Worm (Caenorhabditis elegans) whole organism, L4 larva: ENCODE data around the gene F55G7.4.

Experiments
- F26F4.8 ChIP-seq: fragments of 200-800 bp; sonication (Bioruptor generic); conservative IDR thresholded peaks from 2 replicates; pipeline ENCODE4 v1.3.6; 2022; ENCODE audit warnings: missing genetic modification characterization, missing compliant biosample characterization
- F49E8.2 ChIP-seq: sonication (generic microtip); optimal IDR thresholded peaks from 2 replicates; lab custom pipeline; 2016; ENCODE audit warnings: missing compliant biosample characterization, mild to moderate bottlenecking, missing genetic modification characterization, borderline replicate concordance
- R02D3.7 ChIP-seq: fragments of 150-350 bp; sonication (generic microtip); optimal IDR thresholded peaks from 3 replicates; lab custom pipeline; 2014; ENCODE audit warnings: missing biosample characterization, missing genetic modification characterization
- T20F7.1 ChIP-seq: fragments of 200-800 bp; sonication (Bioruptor generic); optimal IDR thresholded peaks from 2 replicates; lab custom pipeline; 2018; ENCODE audit warnings: mild to moderate bottlenecking, missing genetic modification characterization, missing compliant biosample characterization
- T26A8.4 ChIP-seq: fragments of 200-800 bp; sonication (Bioruptor generic); IDR thresholded peaks from 2 replicates; pipeline ENCODE4 v1.3.6; 2022; ENCODE audit warnings: missing genetic modification characterization, missing compliant biosample characterization
- Y48G9A.11 ChIP-seq: fragments of 200-800 bp; sonication (Bioruptor generic); IDR thresholded peaks from 2 replicates; pipeline ENCODE4 v1.3.6; 2022; ENCODE audit warnings: missing genetic modification reagents, missing genetic modification characterization, missing compliant biosample characterization
- attf-4 ChIP-seq: sonication (generic microtip); optimal IDR thresholded peaks from 3 replicates; lab custom pipeline; 2017; ENCODE audit warnings: missing biosample characterization, missing genetic modification characterization
- ceh-28 ChIP-seq: fragments of 150-350 bp; optimal IDR thresholded peaks from 2 replicates; lab custom pipeline; 2014; ENCODE audit warnings: missing biosample characterization, missing genetic modification reagents, missing genetic modification characterization
- ceh-32 ChIP-seq: sonication (generic microtip); optimal IDR thresholded peaks from 2 replicates; lab custom pipeline; 2016; ENCODE audit warnings: mild to moderate bottlenecking, missing genetic modification characterization, missing compliant biosample characterization; ENCODE audit not compliant: poor library complexity
- ces-1 ChIP-seq: fragments of 150-350 bp; sonication (generic microtip); optimal IDR thresholded peaks from 4 replicates; lab custom pipeline; 2014; ENCODE audit warnings: missing biosample characterization, missing genetic modification reagents, missing genetic modification characterization
- cey-2 ChIP-seq: sonication (generic microtip); optimal IDR thresholded peaks from 3 replicates; lab custom pipeline; 2017; ENCODE audit warnings: missing genetic modification characterization, mild to moderate bottlenecking, missing compliant biosample characterization, antibody characterized with exemption, borderline replicate concordance; ENCODE audit not compliant: insufficient read depth
- ctbp-1 ChIP-seq: fragments of 200-800 bp; sonication (Bioruptor generic); IDR thresholded peaks from 2 replicates; pipeline ENCODE4 v1.3.6; 2022; ENCODE audit warnings: missing genetic modification reagents, missing genetic modification characterization, missing compliant biosample characterization
- daf-16 ChIP-seq, 3 experiments: sonication (generic microtip); optimal IDR thresholded peaks; 2 replicates each; lab custom pipeline; 2016 to 2017; ENCODE audit warnings: missing genetic modification characterization in 3 of 3, missing genetic modification reagents in 3 of 3, mild to moderate bottlenecking in 2 of 3, missing compliant biosample characterization in 2 of 3, missing biosample characterization in 1 of 3, moderate library complexity in 1 of 3
- dmd-6 ChIP-seq: fragments of 200-800 bp; sonication (Bioruptor generic); IDR thresholded peaks from 2 replicates; pipeline ENCODE4 v1.3.6; 2022; ENCODE audit warnings: missing genetic modification reagents, missing genetic modification characterization, missing compliant biosample characterization
- dve-1 ChIP-seq: sonication (generic microtip); optimal IDR thresholded peaks from 2 replicates; lab custom pipeline; 2017; ENCODE audit warnings: antibody characterized with exemption, mild to moderate bottlenecking, missing genetic modification characterization, missing compliant biosample characterization; ENCODE audit not compliant: insufficient read depth
- fkh-10 ChIP-seq: fragments of 150-350 bp; optimal IDR thresholded peaks from 2 replicates; lab custom pipeline; 2014; ENCODE audit warnings: missing biosample characterization, missing genetic modification reagents, missing genetic modification characterization
- gei-8 ChIP-seq: fragments of 200-800 bp; sonication (Bioruptor generic); optimal IDR thresholded peaks from 2 replicates; lab custom pipeline; 2018; ENCODE audit warnings: mild to moderate bottlenecking, missing genetic modification characterization, missing compliant biosample characterization
- hif-1 ChIP-seq, 2 experiments: sonication (generic microtip); optimal IDR thresholded peaks; 2 replicates each; lab custom pipeline; 2016 to 2017; ENCODE audit warnings: missing compliant biosample characterization in 2 of 2, missing genetic modification characterization in 2 of 2, missing genetic modification reagents in 2 of 2, missing genotype in 2 of 2, mild to moderate bottlenecking in 1 of 2
- hlh-30 ChIP-seq: sonication (generic microtip); optimal IDR thresholded peaks from 2 replicates; lab custom pipeline; 2017; ENCODE audit warnings: antibody characterized with exemption, mild to moderate bottlenecking, missing genetic modification characterization, missing compliant biosample characterization; ENCODE audit not compliant: insufficient read depth
- hmg-1.1 ChIP-seq: fragments of 200-800 bp; sonication (Bioruptor generic); IDR thresholded peaks from 2 replicates; pipeline ENCODE4 v1.3.6; 2022; ENCODE audit warnings: missing genetic modification reagents, missing genetic modification characterization, missing compliant biosample characterization
- lim-7 ChIP-seq: fragments of 200-800 bp; sonication (Bioruptor generic); IDR thresholded peaks from 2 replicates; pipeline ENCODE4 v1.3.6; 2022; ENCODE audit warnings: missing genetic modification characterization, missing compliant biosample characterization
- lin-1 ChIP-seq: fragments of 200-800 bp; sonication (Bioruptor generic); IDR thresholded peaks from 2 replicates; pipeline ENCODE4 v1.3.6; 2022; ENCODE audit warnings: missing genetic modification reagents, missing genetic modification characterization, missing compliant biosample characterization
- lin-29 ChIP-seq: fragments of 200-800 bp; sonication (Bioruptor generic); IDR thresholded peaks from 2 replicates; pipeline ENCODE4 v1.3.6; 2022; ENCODE audit warnings: missing genetic modification reagents, missing genetic modification characterization, missing compliant biosample characterization
- lin-38 ChIP-seq: fragments of 200-800 bp; sonication (Bioruptor generic); IDR thresholded peaks from 2 replicates; pipeline ENCODE4 v1.3.6; 2022; ENCODE audit warnings: missing genetic modification reagents, missing genetic modification characterization, missing compliant biosample characterization
- lin-39 ChIP-seq: fragments of 150-350 bp; optimal IDR thresholded peaks from 2 replicates; lab custom pipeline; 2014; ENCODE audit warnings: missing biosample characterization, missing genetic modification reagents, missing genetic modification characterization
- lsy-2 ChIP-seq, 2 experiments: fragments of 150-350 bp in 1 of 2; sonication (generic microtip) in 1 of 2; optimal IDR thresholded peaks; 2 replicates each; lab custom pipeline; 2014 to 2017; ENCODE audit warnings: missing biosample characterization in 2 of 2, missing genetic modification characterization in 2 of 2
- mdl-1 ChIP-seq, 2 experiments: fragments of 150-350 bp in 1 of 2; sonication (generic microtip) in 1 of 2; optimal IDR thresholded peaks; 2 replicates each; lab custom pipeline; 2014 to 2017; ENCODE audit warnings: missing biosample characterization in 2 of 2, missing genetic modification characterization in 2 of 2
- mep-1 ChIP-seq: fragments of 150-350 bp; sonication (generic microtip); optimal IDR thresholded peaks from 3 replicates; lab custom pipeline; 2014; ENCODE audit warnings: missing biosample characterization, missing genetic modification characterization
- mxl-2 ChIP-seq: fragments of 200-800 bp; sonication (Bioruptor generic); conservative IDR thresholded peaks from 2 replicates; pipeline ENCODE4 v1.3.6; 2022; ENCODE audit warnings: missing genetic modification reagents, missing genetic modification characterization, missing compliant biosample characterization
- mxl-3 ChIP-seq: fragments of 200-800 bp; sonication (Bioruptor generic); optimal IDR thresholded peaks from 2 replicates; lab custom pipeline; 2018; ENCODE audit warnings: mild to moderate bottlenecking, missing genetic modification characterization, missing compliant biosample characterization
- nhr-11 ChIP-seq: fragments of 150-350 bp; optimal IDR thresholded peaks from 2 replicates; lab custom pipeline; 2014; ENCODE audit warnings: missing biosample characterization, missing genetic modification characterization
- nhr-111 ChIP-seq: fragments of 200-800 bp; sonication (Bioruptor generic); optimal IDR thresholded peaks from 2 replicates; lab custom pipeline; 2018; ENCODE audit warnings: mild to moderate bottlenecking, missing genetic modification characterization, missing compliant biosample characterization
- nhr-237 ChIP-seq: sonication (generic microtip); optimal IDR thresholded peaks from 2 replicates; lab custom pipeline; 2017; ENCODE audit warnings: missing biosample characterization, missing genetic modification characterization
- nhr-28 ChIP-seq: fragments of 150-350 bp; optimal IDR thresholded peaks from 2 replicates; lab custom pipeline; 2014; ENCODE audit warnings: missing biosample characterization, missing genetic modification characterization
- nhr-48 ChIP-seq: sonication (generic microtip); optimal IDR thresholded peaks from 2 replicates; lab custom pipeline; 2016; ENCODE audit warnings: mild to moderate bottlenecking, missing genetic modification characterization, missing compliant biosample characterization
- nhr-6 ChIP-seq: fragments of 150-350 bp; optimal IDR thresholded peaks from 2 replicates; lab custom pipeline; 2014; ENCODE audit warnings: missing biosample characterization, missing genetic modification characterization
- nhr-76 ChIP-seq: fragments of 150-350 bp; optimal IDR thresholded peaks from 2 replicates; lab custom pipeline; 2014; ENCODE audit warnings: missing biosample characterization, missing genetic modification characterization
- saeg-2 ChIP-seq: fragments of 200-800 bp; sonication (Bioruptor generic); IDR thresholded peaks from 2 replicates; pipeline ENCODE4 v1.3.6; 2022; ENCODE audit warnings: missing genetic modification reagents, missing genetic modification characterization, missing compliant biosample characterization
- set-16 ChIP-seq: fragments of 200-800 bp; sonication (Bioruptor generic); IDR thresholded peaks from 2 replicates; pipeline ENCODE4 v1.3.6; 2022; ENCODE audit warnings: missing genetic modification reagents, missing genetic modification characterization, missing compliant biosample characterization
- snpc-4 ChIP-seq: fragments of 150-350 bp; optimal IDR thresholded peaks from 2 replicates; lab custom pipeline; 2014; ENCODE audit warnings: missing biosample characterization, missing genetic modification characterization
- tra-1 ChIP-seq: fragments of 200-800 bp; sonication (Bioruptor generic); IDR thresholded peaks from 2 replicates; pipeline ENCODE4 v1.3.6; 2022; ENCODE audit warnings: missing genetic modification reagents, missing genetic modification characterization, missing compliant biosample characterization
- unc-130 ChIP-seq: sonication (generic microtip); optimal IDR thresholded peaks from 2 replicates; lab custom pipeline; 2016; ENCODE audit warnings: missing genetic modification reagents, missing genetic modification characterization, missing compliant biosample characterization
- unc-39 ChIP-seq: sonication (generic microtip); optimal IDR thresholded peaks from 2 replicates; lab custom pipeline; 2017; ENCODE audit warnings: missing biosample characterization, missing genetic modification characterization
- unc-62 ChIP-seq, 3 experiments: fragments of 150-350 bp in 1 of 3; sonication (generic microtip); optimal IDR thresholded peaks in 2 of 3; peaks in 1 of 3; 1 replicate in 1 of 3; 2 replicates in 2 of 3; lab custom pipeline; 2014 to 2017; ENCODE audit warnings: missing biosample characterization in 3 of 3, missing genetic modification characterization in 3 of 3, missing genetic modification reagents in 3 of 3, missing genotype in 1 of 3
- zag-1 ChIP-seq: fragments of 150-350 bp; optimal IDR thresholded peaks from 2 replicates; lab custom pipeline; 2014; ENCODE audit warnings: missing biosample characterization, missing genetic modification characterization
- zfp-2 ChIP-seq: sonication (generic microtip); optimal IDR thresholded peaks from 2 replicates; lab custom pipeline; 2016; ENCODE audit warnings: mild to moderate bottlenecking, missing genetic modification characterization, missing compliant biosample characterization
- zfp-3 ChIP-seq: fragments of 200-800 bp; sonication (Bioruptor generic); conservative IDR thresholded peaks from 2 replicates; pipeline ENCODE4 v1.3.6; 2022; ENCODE audit warnings: missing genetic modification reagents, missing genetic modification characterization, missing compliant biosample characterization
- zip-2 ChIP-seq: fragments of 150-350 bp; optimal IDR thresholded peaks from 2 replicates; lab custom pipeline; 2014; ENCODE audit warnings: missing biosample characterization, missing genetic modification characterization
- ztf-11 ChIP-seq: fragments of 150-350 bp; optimal IDR thresholded peaks from 2 replicates; lab custom pipeline; 2014; ENCODE audit warnings: missing biosample characterization, missing genetic modification characterization
- ztf-7 ChIP-seq: fragments of 150-350 bp; optimal IDR thresholded peaks from 2 replicates; lab custom pipeline; 2014; ENCODE audit warnings: missing biosample characterization, missing genetic modification characterization

Gene F55G7.4

DNA sequence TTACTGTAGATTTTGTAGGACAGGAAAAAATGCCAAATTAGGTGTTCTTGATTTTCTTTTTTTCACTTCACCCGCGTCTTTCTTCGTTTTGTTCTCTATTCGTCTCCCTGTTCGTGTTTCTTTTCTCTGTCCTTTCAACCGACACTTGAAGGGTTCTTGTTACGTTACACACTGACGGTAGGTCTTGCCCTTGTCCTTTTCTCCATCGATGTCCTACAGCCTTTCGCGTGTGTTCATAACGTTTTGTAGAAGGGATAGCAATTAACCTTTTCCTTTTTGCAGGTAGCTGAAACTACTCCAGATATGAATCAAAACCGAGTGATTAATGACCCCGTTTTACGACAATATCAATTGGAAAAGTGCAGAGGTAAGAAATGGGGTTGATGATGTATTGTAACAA lies 3.5 kb upstream of the F55G7.4 start, which contains the start of gene F55G7.1 (continued):
- TF ChIP-seq zip-2 (tag; lab: Kevin White, UChicago): peak; percentile 50
- TF ChIP-seq F26F4.8 (GFP tag; lab: Robert Waterston, UW): no peak
- TF ChIP-seq dve-1: peak; percentile 71
- peak; percentile 41 for TF ChIP-seq dmd-6 (GFP tag; lab: Robert Waterston, UW)
- TF ChIP-seq lin-39 (tag; lab: Kevin White, UChicago): no peak
- TF ChIP-seq mxl-2: no peak
- TF ChIP-seq ztf-11: no peak
- TF ChIP-seq nhr-11 (tag; lab: Kevin White, UChicago): no peak
- TF ChIP-seq T20F7.1 (GFP tag; lab: Kevin White, UChicago): peak; percentile 68
- TF ChIP-seq snpc-4 (tag; lab: Kevin White, UChicago): no peak
- TF ChIP-seq nhr-76 (tag; lab: Kevin White, UChicago): no peak
- TF ChIP-seq fkh-10 (GFP tag; lab: Kevin White, UChicago): no peak
- TF ChIP-seq unc-130: no peak
- no peak for TF ChIP-seq hif-1 (tag; optimal IDR thresholded peaks at IDR 0.05; lab: Kevin White, UChicago)
- TF ChIP-seq lin-38 (GFP tag; lab: Robert Waterston, UW): no peak
- TF ChIP-seq ceh-32 (tag; lab: Kevin White, UChicago): no peak
- TF ChIP-seq nhr-237 (tag; lab: Kevin White, UChicago): no peak
- no peak for TF ChIP-seq zag-1 (tag; lab: Kevin White, UChicago)
- no peak for TF ChIP-seq gei-8 (GFP tag; lab: Kevin White, UChicago)
- no peak for TF ChIP-seq nhr-111
- TF ChIP-seq mep-1 (tag; lab: Kevin White, UChicago): no peak
- TF ChIP-seq nhr-48 (tag; lab: Kevin White, UChicago): peak; percentile 13
- TF ChIP-seq mdl-1 (tag; optimal IDR thresholded peaks at IDR 0.05; lab: Kevin White, UChicago): no peak
- no peak for TF ChIP-seq zfp-2 (tag; lab: Kevin White, UChicago)
- no peak for TF ChIP-seq lin-29
- TF ChIP-seq T26A8.4 (GFP tag; lab: Robert Waterston, UW): no peak
- TF ChIP-seq lim-7: no peak
- TF ChIP-seq Y48G9A.11: no peak
- TF ChIP-seq R02D3.7 (tag; lab: Kevin White, UChicago): no peak
- TF ChIP-seq cey-2 (tag; lab: Kevin White, UChicago): no peak
- TF ChIP-seq nhr-6 (tag; lab: Kevin White, UChicago): no peak
- peak in 1 of 2 experiments; percentile 47 for TF ChIP-seq daf-16 (GFP tag; optimal IDR thresholded peaks at IDR 0.05; lab: Kevin White, UChicago)
- TF ChIP-seq daf-16 (tag; optimal IDR thresholded peaks at IDR 0.05; lab: Kevin White, UChicago): peak; percentile 50
- no peak for TF ChIP-seq zfp-3 (GFP tag; lab: Robert Waterston, UW)
- TF ChIP-seq set-16: no peak
- no peak for TF ChIP-seq tra-1
- TF ChIP-seq lin-1 (GFP tag; lab: Robert Waterston, UW): no peak
- no peak for TF ChIP-seq attf-4 (tag; lab: Kevin White, UChicago)
- TF ChIP-seq unc-62 (GFP tag; optimal IDR thresholded peaks at IDR 0.05 in 1 of 2; lab: Kevin White, UChicago): peak in 1 of 2 experiments; percentile 95
- no peak for TF ChIP-seq unc-62 (tag; optimal IDR thresholded peaks at IDR 0.05; lab: Kevin White, UChicago)
- TF ChIP-seq saeg-2 (GFP tag; lab: Robert Waterston, UW): no peak
- TF ChIP-seq hlh-30 (tag; lab: Kevin White, UChicago): peak; percentile 6
- no peak for TF ChIP-seq ctbp-1 (GFP tag; lab: Robert Waterston, UW)
- peak; percentile 73 for TF ChIP-seq mxl-3
- TF ChIP-seq lsy-2 (tag; optimal IDR thresholded peaks at IDR 0.05; lab: Kevin White, UChicago): peak in 1 of 2 experiments; percentile 14
- peak; percentile 45 for TF ChIP-seq nhr-28
- TF ChIP-seq ceh-28: no peak
- TF ChIP-seq hmg-1.1: peak; percentile 86
- TF ChIP-seq F49E8.2: no peak
- no peak for TF ChIP-seq unc-39 (tag; lab: Kevin White, UChicago)
- TF ChIP-seq ces-1 (GFP tag; lab: Kevin White, UChicago): no peak
- peak; percentile 71 for TF ChIP-seq ztf-7
